Fruit fly (Drosophila melanogaster) whole organism, prepupa: Measurements from ENCODE around the gene CG18418.

ENCODE experiments used
- CG10631 ChIP-seq: fragments of 200-800 bp; sonication (Bioruptor generic); optimal IDR thresholded peaks from 2 replicates; lab custom pipeline; 2016; ENCODE audit warnings: missing biosample characterization, missing genetic modification characterization
- CG11294 ChIP-seq: fragments of 200-800 bp; sonication (Bioruptor generic); IDR thresholded peaks from 2 replicates; pipeline ENCODE4 v1.3.6; 2022; ENCODE audit warnings: missing biosample characterization, missing genetic modification characterization
- CG11762 ChIP-seq: fragments of 200-800 bp; sonication (Bioruptor generic); optimal IDR thresholded peaks from 3 replicates; lab custom pipeline; 2016; ENCODE audit warnings: missing biosample characterization, missing genetic modification characterization; ENCODE audit not compliant: insufficient read depth
- CG11902 ChIP-seq: fragments of 200-800 bp; sonication (Bioruptor generic); optimal IDR thresholded peaks from 3 replicates; lab custom pipeline; 2016; ENCODE audit warnings: missing biosample characterization, missing genetic modification characterization
- CG4318 ChIP-seq: fragments of 200-800 bp; sonication (Bioruptor generic); optimal IDR thresholded peaks from 3 replicates; lab custom pipeline; 2017; ENCODE audit warnings: missing biosample characterization, mild to moderate bottlenecking, missing genetic modification characterization
- CG8319 ChIP-seq: fragments of 200-800 bp; sonication (Bioruptor generic); optimal IDR thresholded peaks from 3 replicates; lab custom pipeline; 2016; ENCODE audit warnings: missing biosample characterization, missing genetic modification characterization
- Gug ChIP-seq: fragments of 200-800 bp; sonication (Bioruptor generic); IDR thresholded peaks from 2 replicates; pipeline ENCODE4 v1.3.6; 2022; ENCODE audit warnings: missing biosample characterization, missing genetic modification characterization
- Hr4 ChIP-seq: fragments of 200-800 bp; sonication (Bioruptor generic); optimal IDR thresholded peaks from 3 replicates; lab custom pipeline; 2016; ENCODE audit warnings: missing biosample characterization, missing genetic modification characterization
- Sox14 ChIP-seq: fragments of 200-800 bp; sonication (Bioruptor generic); optimal IDR thresholded peaks from 3 replicates; lab custom pipeline; 2016; ENCODE audit warnings: missing biosample characterization, missing genetic modification characterization
- dac ChIP-seq: fragments of 200-800 bp; sonication (Bioruptor generic); optimal IDR thresholded peaks from 2 replicates; lab custom pipeline; 2017; ENCODE audit warnings: missing biosample characterization, mild to moderate bottlenecking, missing genetic modification characterization
- lz ChIP-seq: fragments of 200-800 bp; sonication (Bioruptor generic); optimal IDR thresholded peaks from 3 replicates; lab custom pipeline; 2016; ENCODE audit warnings: missing biosample characterization, missing genetic modification characterization
- ss ChIP-seq, 2 experiments: fragments of 200-800 bp; sonication (Bioruptor generic); optimal IDR thresholded peaks; 2 replicates in 1 of 2; 3 replicates in 1 of 2; lab custom pipeline; 2017 to 2018; ENCODE audit warnings: mild to moderate bottlenecking in 2 of 2, missing biosample characterization in 2 of 2, missing genetic modification characterization in 2 of 2, moderate library complexity in 1 of 2

- no peak for TF ChIP-seq Hr4 (GFP tag; lab: Kevin White, UChicago)
- no peak for TF ChIP-seq ss (GFP tag; optimal IDR thresholded peaks at IDR 0.05; lab: Kevin White, UChicago)
- TF ChIP-seq lz (GFP tag; lab: Kevin White, UChicago): no peak
- TF ChIP-seq CG11902 (GFP tag; lab: Kevin White, UChicago): no peak
- no peak for TF ChIP-seq CG4318 (GFP tag; lab: Kevin White, UChicago)
- TF ChIP-seq CG10631 (GFP tag; lab: Kevin White, UChicago): no peak
- TF ChIP-seq Gug (GFP tag; lab: Robert Waterston, UW): no peak
- no peak for TF ChIP-seq CG11294 (GFP tag; lab: Robert Waterston, UW)
- no peak for TF ChIP-seq Sox14 (GFP tag; lab: Kevin White, UChicago)
- TF ChIP-seq dac (GFP tag; lab: Kevin White, UChicago): no peak
- TF ChIP-seq CG8319 (GFP tag; lab: Kevin White, UChicago): no peak
- TF ChIP-seq CG11762 (GFP tag; lab: Kevin White, UChicago): no peak
Observed at dm6 chr3L:4686050-4686449, 3.8 kb downstream of the CG18418 start.
